Worm (Caenorhabditis elegans) whole organism, L4 larva: Measurements from ENCODE around the gene set-15.
"Not testable (repeated sequence)": the region's sequence is repeated elsewhere in the genome, so short reads cannot be mapped to it uniquely, and the experiment has no call there.

Experiments
- D1046.2 ChIP-seq: fragments of 200-800 bp; sonication (Bioruptor generic); IDR thresholded peaks from 2 replicates; pipeline ENCODE4 v1.3.6; 2022; ENCODE audit warnings: missing genetic modification characterization, missing compliant biosample characterization
- F26F4.8 ChIP-seq: fragments of 200-800 bp; sonication (Bioruptor generic); conservative IDR thresholded peaks from 2 replicates; pipeline ENCODE4 v1.3.6; 2022; ENCODE audit warnings: missing genetic modification characterization, missing compliant biosample characterization
- F37D6.2 ChIP-seq: sonication (generic microtip); optimal IDR thresholded peaks from 2 replicates; lab custom pipeline; 2016; ENCODE audit warnings: mild to moderate bottlenecking, missing genetic modification characterization, missing compliant biosample characterization
- F49E8.2 ChIP-seq: sonication (generic microtip); optimal IDR thresholded peaks from 2 replicates; lab custom pipeline; 2016; ENCODE audit warnings: missing compliant biosample characterization, mild to moderate bottlenecking, missing genetic modification characterization, borderline replicate concordance
- T26A8.4 ChIP-seq: fragments of 200-800 bp; sonication (Bioruptor generic); IDR thresholded peaks from 2 replicates; pipeline ENCODE4 v1.3.6; 2022; ENCODE audit warnings: missing genetic modification characterization, missing compliant biosample characterization
- Y48G9A.11 ChIP-seq: fragments of 200-800 bp; sonication (Bioruptor generic); IDR thresholded peaks from 2 replicates; pipeline ENCODE4 v1.3.6; 2022; ENCODE audit warnings: missing genetic modification reagents, missing genetic modification characterization, missing compliant biosample characterization
- Y5F2A.4 ChIP-seq: fragments of 200-800 bp; sonication (Bioruptor generic); optimal IDR thresholded peaks from 2 replicates; lab custom pipeline; 2018; ENCODE audit warnings: mild to moderate bottlenecking, missing genetic modification characterization, missing compliant biosample characterization
- Y75B8A.6 ChIP-seq: fragments of 200-800 bp; sonication (Bioruptor generic); IDR thresholded peaks from 2 replicates; pipeline ENCODE4 v1.3.6; 2022; ENCODE audit warnings: missing genetic modification reagents, missing genetic modification characterization, missing compliant biosample characterization
- ZK546.5 ChIP-seq, 2 experiments: sonication (generic microtip); optimal IDR thresholded peaks; 2 replicates each; lab custom pipeline; 2017; ENCODE audit warnings: missing biosample characterization in 2 of 2, missing genetic modification characterization in 2 of 2
- ceh-20 ChIP-seq: fragments of 200-800 bp; sonication (Bioruptor generic); IDR thresholded peaks from 2 replicates; pipeline ENCODE4 v1.3.6; 2022; ENCODE audit warnings: missing genetic modification reagents, missing genetic modification characterization, missing compliant biosample characterization
- ceh-44 ChIP-seq: fragments of 200-800 bp; sonication (Bioruptor generic); IDR thresholded peaks from 2 replicates; pipeline ENCODE4 v1.3.6; 2022; ENCODE audit warnings: missing genetic modification reagents, missing genetic modification characterization, missing compliant biosample characterization
- ctbp-1 ChIP-seq: fragments of 200-800 bp; sonication (Bioruptor generic); IDR thresholded peaks from 2 replicates; pipeline ENCODE4 v1.3.6; 2022; ENCODE audit warnings: missing genetic modification reagents, missing genetic modification characterization, missing compliant biosample characterization
- daf-19 ChIP-seq: fragments of 200-800 bp; sonication (Bioruptor generic); conservative IDR thresholded peaks from 2 replicates; pipeline ENCODE4 v1.3.6; 2022; ENCODE audit warnings: missing genetic modification characterization, missing compliant biosample characterization
- daf-8 ChIP-seq: fragments of 200-800 bp; sonication (Bioruptor generic); IDR thresholded peaks from 2 replicates; pipeline ENCODE4 v1.3.6; 2022; ENCODE audit warnings: missing genetic modification characterization, missing compliant biosample characterization
- dmd-6 ChIP-seq: fragments of 200-800 bp; sonication (Bioruptor generic); IDR thresholded peaks from 2 replicates; pipeline ENCODE4 v1.3.6; 2022; ENCODE audit warnings: missing genetic modification reagents, missing genetic modification characterization, missing compliant biosample characterization
- dmd-8 ChIP-seq: fragments of 200-800 bp; sonication (Bioruptor generic); IDR thresholded peaks from 2 replicates; pipeline ENCODE4 v1.3.6; 2022; ENCODE audit warnings: missing genetic modification characterization, missing compliant biosample characterization
- dmd-9 ChIP-seq: fragments of 200-800 bp; sonication (Bioruptor generic); IDR thresholded peaks from 2 replicates; pipeline ENCODE4 v1.3.6; 2022; ENCODE audit warnings: missing genetic modification reagents, missing genetic modification characterization, missing compliant biosample characterization
- dpl-1 ChIP-seq: fragments of 150-350 bp; optimal IDR thresholded peaks from 2 replicates; lab custom pipeline; 2014; ENCODE audit warnings: missing biosample characterization, missing genetic modification reagents, missing genetic modification characterization
- duxl-1 ChIP-seq: sonication (generic microtip); optimal IDR thresholded peaks from 2 replicates; lab custom pipeline; 2016; ENCODE audit warnings: mild to moderate bottlenecking, missing genetic modification characterization, moderate library complexity, missing compliant biosample characterization; ENCODE audit not compliant: poor library complexity
- egl-43 ChIP-seq: fragments of 200-800 bp; sonication (Bioruptor generic); IDR thresholded peaks from 2 replicates; pipeline ENCODE4 v1.3.6; 2022; ENCODE audit warnings: missing genetic modification reagents, missing genetic modification characterization, missing compliant biosample characterization
- hif-1 ChIP-seq, 2 experiments: sonication (generic microtip); optimal IDR thresholded peaks; 2 replicates each; lab custom pipeline; 2016 to 2017; ENCODE audit warnings: missing compliant biosample characterization in 2 of 2, missing genetic modification characterization in 2 of 2, missing genetic modification reagents in 2 of 2, missing genotype in 2 of 2, mild to moderate bottlenecking in 1 of 2
- hlh-11 ChIP-seq: fragments of 200-800 bp; sonication (Bioruptor generic); optimal IDR thresholded peaks from 2 replicates; lab custom pipeline; 2018; ENCODE audit warnings: mild to moderate bottlenecking, missing genetic modification characterization, missing compliant biosample characterization
- hmg-1.1 ChIP-seq: fragments of 200-800 bp; sonication (Bioruptor generic); IDR thresholded peaks from 2 replicates; pipeline ENCODE4 v1.3.6; 2022; ENCODE audit warnings: missing genetic modification reagents, missing genetic modification characterization, missing compliant biosample characterization
- lin-1 ChIP-seq: fragments of 200-800 bp; sonication (Bioruptor generic); IDR thresholded peaks from 2 replicates; pipeline ENCODE4 v1.3.6; 2022; ENCODE audit warnings: missing genetic modification reagents, missing genetic modification characterization, missing compliant biosample characterization
- lin-29 ChIP-seq: fragments of 200-800 bp; sonication (Bioruptor generic); IDR thresholded peaks from 2 replicates; pipeline ENCODE4 v1.3.6; 2022; ENCODE audit warnings: missing genetic modification reagents, missing genetic modification characterization, missing compliant biosample characterization
- lin-38 ChIP-seq: fragments of 200-800 bp; sonication (Bioruptor generic); IDR thresholded peaks from 2 replicates; pipeline ENCODE4 v1.3.6; 2022; ENCODE audit warnings: missing genetic modification reagents, missing genetic modification characterization, missing compliant biosample characterization
- lsy-2 ChIP-seq, 2 experiments: fragments of 150-350 bp in 1 of 2; sonication (generic microtip) in 1 of 2; optimal IDR thresholded peaks; 2 replicates each; lab custom pipeline; 2014 to 2017; ENCODE audit warnings: missing biosample characterization in 2 of 2, missing genetic modification characterization in 2 of 2
- madf-5 ChIP-seq, 2 experiments: fragments of 200-800 bp; sonication (Bioruptor generic); IDR thresholded peaks; 2 replicates each; pipeline ENCODE4 v1.3.6; 2022; ENCODE audit warnings: missing compliant biosample characterization in 2 of 2, missing genetic modification characterization in 2 of 2
- mdt-29 ChIP-seq: fragments of 200-800 bp; sonication (Bioruptor generic); IDR thresholded peaks from 2 replicates; pipeline ENCODE4 v1.3.6; 2022; ENCODE audit warnings: missing genetic modification reagents, missing genetic modification characterization, missing compliant biosample characterization
- mxl-3 ChIP-seq: fragments of 200-800 bp; sonication (Bioruptor generic); optimal IDR thresholded peaks from 2 replicates; lab custom pipeline; 2018; ENCODE audit warnings: mild to moderate bottlenecking, missing genetic modification characterization, missing compliant biosample characterization
- nhr-102 ChIP-seq: sonication (generic microtip); optimal IDR thresholded peaks from 2 replicates; lab custom pipeline; 2016; ENCODE audit warnings: mild to moderate bottlenecking, missing genetic modification characterization, moderate library complexity, missing compliant biosample characterization
- nhr-11 ChIP-seq: fragments of 150-350 bp; optimal IDR thresholded peaks from 2 replicates; lab custom pipeline; 2014; ENCODE audit warnings: missing biosample characterization, missing genetic modification characterization
- nhr-28 ChIP-seq: fragments of 150-350 bp; optimal IDR thresholded peaks from 2 replicates; lab custom pipeline; 2014; ENCODE audit warnings: missing biosample characterization, missing genetic modification characterization
- nhr-41 ChIP-seq: fragments of 200-800 bp; sonication (Bioruptor generic); IDR thresholded peaks from 2 replicates; pipeline ENCODE4 v1.3.6; 2022; ENCODE audit warnings: missing genetic modification reagents, missing genetic modification characterization, missing compliant biosample characterization
- nhr-42 ChIP-seq: fragments of 200-800 bp; sonication (Bioruptor generic); IDR thresholded peaks from 2 replicates; pipeline ENCODE4 v1.3.6; 2022; ENCODE audit warnings: missing genetic modification characterization, missing compliant biosample characterization
- nhr-48 ChIP-seq: sonication (generic microtip); optimal IDR thresholded peaks from 2 replicates; lab custom pipeline; 2016; ENCODE audit warnings: mild to moderate bottlenecking, missing genetic modification characterization, missing compliant biosample characterization
- pha-4 ChIP-seq, 2 experiments: fragments of 150-350 bp in 1 of 2; fragments of 200-800 bp in 1 of 2; sonication (Bioruptor generic) in 1 of 2; IDR thresholded peaks in 1 of 2; optimal IDR thresholded peaks in 1 of 2; 2 replicates each; pipeline versions ENCODE4 v1.3.6 to Lab custom; 2014 to 2022; ENCODE audit warnings: missing genetic modification characterization in 2 of 2, missing genetic modification reagents in 2 of 2, missing biosample characterization in 1 of 2, missing compliant biosample characterization in 1 of 2
- php-3 ChIP-seq: fragments of 200-800 bp; sonication (Bioruptor generic); IDR thresholded peaks from 2 replicates; pipeline ENCODE4 v1.3.6; 2022; ENCODE audit warnings: missing genetic modification reagents, missing genetic modification characterization, missing compliant biosample characterization
- rbr-2 ChIP-seq: sonication (generic microtip); optimal IDR thresholded peaks from 2 replicates; lab custom pipeline; 2016; ENCODE audit warnings: missing genotype, missing genetic modification characterization, missing compliant biosample characterization
- saeg-2 ChIP-seq: fragments of 200-800 bp; sonication (Bioruptor generic); IDR thresholded peaks from 2 replicates; pipeline ENCODE4 v1.3.6; 2022; ENCODE audit warnings: missing genetic modification reagents, missing genetic modification characterization, missing compliant biosample characterization
- snpc-1.2 ChIP-seq: fragments of 200-800 bp; sonication (Bioruptor generic); IDR thresholded peaks from 2 replicates; pipeline ENCODE4 v1.3.6; 2022; ENCODE audit warnings: missing genetic modification reagents, missing genetic modification characterization, missing compliant biosample characterization
- spr-1 ChIP-seq: sonication (generic microtip); optimal IDR thresholded peaks from 2 replicates; lab custom pipeline; 2016; ENCODE audit warnings: mild to moderate bottlenecking, missing genetic modification characterization, missing compliant biosample characterization
- spr-3 ChIP-seq: fragments of 200-800 bp; sonication (Bioruptor generic); optimal IDR thresholded peaks from 2 replicates; lab custom pipeline; 2018; ENCODE audit warnings: mild to moderate bottlenecking, missing genetic modification characterization, missing compliant biosample characterization
- tag-97 ChIP-seq: fragments of 200-800 bp; sonication (Bioruptor generic); IDR thresholded peaks from 2 replicates; pipeline ENCODE4 v1.3.6; 2022; ENCODE audit warnings: missing genetic modification characterization, missing compliant biosample characterization
- tra-1 ChIP-seq: fragments of 200-800 bp; sonication (Bioruptor generic); IDR thresholded peaks from 2 replicates; pipeline ENCODE4 v1.3.6; 2022; ENCODE audit warnings: missing genetic modification reagents, missing genetic modification characterization, missing compliant biosample characterization
- unc-130 ChIP-seq: sonication (generic microtip); optimal IDR thresholded peaks from 2 replicates; lab custom pipeline; 2016; ENCODE audit warnings: missing genetic modification reagents, missing genetic modification characterization, missing compliant biosample characterization
- vab-7 ChIP-seq: fragments of 200-800 bp; sonication (Bioruptor generic); IDR thresholded peaks from 2 replicates; pipeline ENCODE4 v1.3.6; 2022; ENCODE audit warnings: missing genetic modification reagents, missing genetic modification characterization, missing compliant biosample characterization
- zfp-2 ChIP-seq: sonication (generic microtip); optimal IDR thresholded peaks from 2 replicates; lab custom pipeline; 2016; ENCODE audit warnings: mild to moderate bottlenecking, missing genetic modification characterization, missing compliant biosample characterization
- zip-11 ChIP-seq: fragments of 200-800 bp; sonication (Bioruptor generic); IDR thresholded peaks from 2 replicates; pipeline ENCODE4 v1.3.6; 2022; ENCODE audit warnings: missing genetic modification characterization, missing compliant biosample characterization
- zip-2 ChIP-seq: fragments of 150-350 bp; optimal IDR thresholded peaks from 2 replicates; lab custom pipeline; 2014; ENCODE audit warnings: missing biosample characterization, missing genetic modification characterization

set-15 gene

DNA sequence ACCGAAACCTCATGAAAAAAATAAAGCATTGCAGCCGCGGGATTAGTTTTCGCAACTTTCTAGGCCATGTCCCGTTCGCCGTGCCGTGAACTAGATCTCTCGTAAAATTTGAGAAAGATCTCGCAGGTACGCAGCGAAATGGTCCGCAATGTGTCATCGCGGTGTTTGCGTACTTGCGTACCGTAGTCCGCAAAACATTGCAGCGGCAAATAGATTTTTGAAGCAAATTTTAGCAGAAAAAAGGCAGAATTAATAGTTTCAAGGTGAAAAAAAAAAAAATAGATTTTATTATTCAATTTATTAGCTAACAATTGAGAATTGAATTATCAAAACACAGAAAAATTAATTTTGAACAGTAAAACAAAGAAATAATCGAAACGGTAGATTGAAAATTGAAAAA, 52.1 kb downstream of the set-15 start:
- TF ChIP-seq ceh-20 = peak; percentile 100
- TF ChIP-seq rbr-2 (tag; lab: Kevin White, UChicago) = peak; percentile 98
- peak; percentile 96 for TF ChIP-seq Y48G9A.11 (GFP tag; lab: Robert Waterston, UW)
- TF ChIP-seq saeg-2 (GFP tag; lab: Robert Waterston, UW) = peak; percentile 98
- TF ChIP-seq nhr-28 (tag; lab: Kevin White, UChicago) = peak; percentile 41
- TF ChIP-seq T26A8.4 (GFP tag; lab: Robert Waterston, UW) = peak; percentile 99
- TF ChIP-seq madf-5 (GFP tag; IDR thresholded peaks at IDR 0.05; lab: Robert Waterston, UW) = peak; percentile 93 to 100
- TF ChIP-seq zip-2 = peak; percentile 29
- peak; percentile 72; the same call in 1 of the 2 replicates for TF ChIP-seq zip-11 (GFP tag; lab: Robert Waterston, UW)
- TF ChIP-seq unc-130 (GFP tag; lab: Kevin White, UChicago) = peak; percentile 86
- peak; percentile 75 for TF ChIP-seq mxl-3 (GFP tag; lab: Kevin White, UChicago)
- peak; percentile 100 for TF ChIP-seq nhr-42
- TF ChIP-seq dmd-6 = peak; percentile 100
- TF ChIP-seq hif-1 (tag; optimal IDR thresholded peaks at IDR 0.05; lab: Kevin White, UChicago) = peak in 1 of 2 experiments; percentile 84
- TF ChIP-seq lsy-2 (tag; optimal IDR thresholded peaks at IDR 0.05; lab: Kevin White, UChicago) = peak; percentile 97 to 98
- TF ChIP-seq Y5F2A.4 = peak; percentile 31
- TF ChIP-seq tra-1 (GFP tag; lab: Robert Waterston, UW) = peak; percentile 100
- TF ChIP-seq dpl-1 (GFP tag; lab: Kevin White, UChicago) = peak; percentile 68
- TF ChIP-seq hmg-1.1 (GFP tag; lab: Robert Waterston, UW) = peak; percentile 99
- TF ChIP-seq vab-7 (GFP tag; lab: Robert Waterston, UW) = peak; percentile 100
- TF ChIP-seq ctbp-1 (GFP tag; lab: Robert Waterston, UW) = peak; percentile 99
- TF ChIP-seq D1046.2 (GFP tag; lab: Robert Waterston, UW) = peak; percentile 99
- TF ChIP-seq mdt-29 (GFP tag; lab: Robert Waterston, UW) = peak; percentile 98
- peak; percentile 84 for TF ChIP-seq nhr-48 (tag; lab: Kevin White, UChicago)
- TF ChIP-seq nhr-41 (GFP tag; lab: Robert Waterston, UW) = peak; percentile 95
- peak; percentile 100 for TF ChIP-seq lin-29 (GFP tag; lab: Robert Waterston, UW)
- TF ChIP-seq F26F4.8 (GFP tag; lab: Robert Waterston, UW) = 0 out of 2 replicates have a peak, but pooled peaks have one; percentile 33
- peak; percentile 93 for TF ChIP-seq snpc-1.2 (GFP tag; lab: Robert Waterston, UW)
- TF ChIP-seq lin-1 (GFP tag; lab: Robert Waterston, UW) = peak; percentile 98
- peak; percentile 99 for TF ChIP-seq pha-4 (GFP tag; IDR thresholded peaks at IDR 0.05; lab: Robert Waterston, UW)
- not testable (repeated sequence) for TF ChIP-seq pha-4 (tag; optimal IDR thresholded peaks at IDR 0.05; lab: Kevin White, UChicago)
- TF ChIP-seq spr-3 (GFP tag; lab: Kevin White, UChicago) = peak; percentile 70
- peak; percentile 100 for TF ChIP-seq dmd-9 (GFP tag; lab: Robert Waterston, UW)
- TF ChIP-seq daf-19 (GFP tag; lab: Robert Waterston, UW) = peak; percentile 100
- peak; percentile 72 for TF ChIP-seq nhr-11 (tag; lab: Kevin White, UChicago)
- peak; percentile 99 for TF ChIP-seq Y75B8A.6 (GFP tag; lab: Robert Waterston, UW)
- TF ChIP-seq egl-43 (GFP tag; lab: Robert Waterston, UW) = peak; percentile 99
- peak; percentile 99 for TF ChIP-seq daf-8 (GFP tag; lab: Robert Waterston, UW)
- peak; percentile 90 for TF ChIP-seq zfp-2 (tag; lab: Kevin White, UChicago)
- peak; percentile 88 for TF ChIP-seq spr-1 (tag; lab: Kevin White, UChicago)
- peak; percentile 82; the same call in 1 of the 2 replicates for TF ChIP-seq dmd-8 (GFP tag; lab: Robert Waterston, UW)
- peak; percentile 94 for TF ChIP-seq F37D6.2 (tag; lab: Kevin White, UChicago)
- TF ChIP-seq duxl-1 (tag; lab: Kevin White, UChicago) = peak; percentile 70
- TF ChIP-seq nhr-102 (tag; lab: Kevin White, UChicago) = peak; percentile 96
- peak; percentile 92 for TF ChIP-seq hlh-11 (tag; lab: Kevin White, UChicago)
- TF ChIP-seq F49E8.2 = peak; percentile 0
- peak; percentile 99 for TF ChIP-seq ceh-44
- TF ChIP-seq php-3 (GFP tag; lab: Robert Waterston, UW) = peak; percentile 100
- TF ChIP-seq tag-97 = peak; percentile 98
- peak; percentile 100 for TF ChIP-seq lin-38 (GFP tag; lab: Robert Waterston, UW)
- peak in 1 of 2 experiments; percentile 71 for TF ChIP-seq ZK546.5 (tag; optimal IDR thresholded peaks at IDR 0.05; lab: Kevin White, UChicago)
